Worm (Caenorhabditis elegans) whole organism, L3 larva: Measurements from ENCODE around the gene dhrs-4.

Experiments
- ama-1 ChIP-seq: fragments of 150-350 bp; optimal IDR thresholded peaks from 2 replicates; lab custom pipeline; 2018
- egl-27 ChIP-seq: sonication (generic microtip); optimal IDR thresholded peaks from 4 replicates; lab custom pipeline; 2017; ENCODE audit warnings: missing biosample characterization, missing genetic modification reagents, missing genetic modification characterization
- elt-1 ChIP-seq: fragments of 150-350 bp; optimal IDR thresholded peaks from 2 replicates; lab custom pipeline; 2014; ENCODE audit warnings: missing biosample characterization, missing genetic modification characterization
- elt-3 ChIP-seq, 3 experiments: fragments of 150-350 bp in 1 of 3; sonication (generic microtip) in 2 of 3; optimal IDR thresholded peaks; 2 replicates in 2 of 3; 4 replicates in 1 of 3; lab custom pipeline; 2014 to 2017; ENCODE audit warnings: missing biosample characterization in 3 of 3, missing genetic modification characterization in 3 of 3
- lin-15B ChIP-seq: fragments of 150-350 bp; optimal IDR thresholded peaks from 2 replicates; lab custom pipeline; 2014; ENCODE audit warnings: missing biosample characterization, missing genetic modification characterization
- mdl-1 ChIP-seq: fragments of 150-350 bp; optimal IDR thresholded peaks from 2 replicates; lab custom pipeline; 2014; ENCODE audit warnings: missing biosample characterization, missing genetic modification characterization
- nfya-1 ChIP-seq: sonication (generic microtip); optimal IDR thresholded peaks from 2 replicates; lab custom pipeline; 2017; ENCODE audit warnings: missing genetic modification characterization, mild to moderate bottlenecking, missing compliant biosample characterization, antibody characterized with exemption, moderate library complexity; ENCODE audit not compliant: insufficient read depth
- nhr-237 ChIP-seq: fragments of 150-350 bp; optimal IDR thresholded peaks from 2 replicates; lab custom pipeline; 2014; ENCODE audit warnings: missing biosample characterization, missing genetic modification characterization
- nhr-28 ChIP-seq: fragments of 150-350 bp; optimal IDR thresholded peaks from 2 replicates; lab custom pipeline; 2014; ENCODE audit warnings: missing biosample characterization, missing genetic modification characterization
- nhr-77 ChIP-seq: fragments of 150-350 bp; optimal IDR thresholded peaks from 2 replicates; lab custom pipeline; 2014; ENCODE audit warnings: missing biosample characterization, missing genetic modification characterization
- zag-1 ChIP-seq: fragments of 150-350 bp; optimal IDR thresholded peaks from 2 replicates; lab custom pipeline; 2014; ENCODE audit warnings: missing biosample characterization, missing genetic modification characterization

ce11 chrV:12924128-12924527, 1.7 kb downstream of the dhrs-4 start, which contains the start of gene pqn-67:
- no peak for TF ChIP-seq lin-15B (tag; lab: Kevin White, UChicago)
- TF ChIP-seq nhr-77 (tag; lab: Kevin White, UChicago), result no peak
- no peak for TF ChIP-seq zag-1 (tag; lab: Kevin White, UChicago)
- TF ChIP-seq ama-1 (lab: Kevin White, UChicago), result no peak
- no peak for TF ChIP-seq nfya-1 (tag; lab: Kevin White, UChicago)
- TF ChIP-seq nhr-237 (tag; lab: Kevin White, UChicago), result no peak
- TF ChIP-seq nhr-28 (tag; lab: Kevin White, UChicago), result no peak
- TF ChIP-seq egl-27 (tag; lab: Kevin White, UChicago), result no peak
- no peak for TF ChIP-seq elt-1 (tag; lab: Kevin White, UChicago)
- no peak for TF ChIP-seq elt-3 (tag; optimal IDR thresholded peaks at IDR 0.05; lab: Kevin White, UChicago)
- no peak for TF ChIP-seq mdl-1 (tag; lab: Kevin White, UChicago)
